Fruit fly (Drosophila melanogaster) whole organism, embryonic: ENCODE measurements around the gene Tmem214.
A peak's percentile ranks its signal among the peaks of the same experiment; 100 is the strongest.

Experiments used
- Bteb2 ChIP-seq: fragments of 200-800 bp; sonication (Bioruptor generic); optimal IDR thresholded peaks from 2 replicates; lab custom pipeline; 2016; ENCODE audit warnings: missing biosample characterization, missing genetic modification characterization
- CG10366 ChIP-seq: fragments of 200-800 bp; sonication (Bioruptor generic); IDR thresholded peaks from 2 replicates; pipeline ENCODE4 v1.3.6; 2022; ENCODE audit warnings: missing biosample characterization, missing genetic modification characterization
- CG13296 ChIP-seq: fragments of 200-800 bp; sonication (Bioruptor generic); optimal IDR thresholded peaks from 3 replicates; lab custom pipeline; 2018; ENCODE audit warnings: missing biosample characterization, mild to moderate bottlenecking, missing genetic modification characterization
- CG14014 ChIP-seq: fragments of 200-800 bp; sonication (Bioruptor generic); IDR thresholded peaks from 2 replicates; pipeline ENCODE4 v1.3.6; 2022; ENCODE audit warnings: missing biosample characterization, missing genetic modification characterization
- CG14965 ChIP-seq: fragments of 200-800 bp; sonication (Bioruptor generic); optimal IDR thresholded peaks from 2 replicates; lab custom pipeline; 2016; ENCODE audit warnings: missing biosample characterization, missing genetic modification characterization, borderline replicate concordance
- CG16863 ChIP-seq: fragments of 200-800 bp; sonication (Bioruptor generic); optimal IDR thresholded peaks from 3 replicates; lab custom pipeline; 2016; ENCODE audit warnings: missing biosample characterization, missing genetic modification characterization
- CG1792 ChIP-seq: fragments of 200-800 bp; sonication (Bioruptor generic); optimal IDR thresholded peaks from 2 replicates; lab custom pipeline; 2016; ENCODE audit warnings: missing biosample characterization, missing genetic modification characterization
- CG4282 ChIP-seq: fragments of 200-800 bp; sonication (Bioruptor generic); optimal IDR thresholded peaks from 2 replicates; lab custom pipeline; 2016; ENCODE audit warnings: missing biosample characterization, missing genetic modification characterization
- CG7963 ChIP-seq: fragments of 200-800 bp; sonication (Bioruptor generic); IDR thresholded peaks from 3 replicates; pipeline ENCODE4 v1.3.6; 2022; ENCODE audit warnings: missing biosample characterization, missing genetic modification characterization; ENCODE audit not compliant: partially characterized antibody
- CG8089 ChIP-seq: fragments of 200-800 bp; sonication (Bioruptor generic); optimal IDR thresholded peaks from 3 replicates; lab custom pipeline; 2016; ENCODE audit warnings: missing biosample characterization, missing genetic modification characterization
- CG8281 ChIP-seq: fragments of 200-800 bp; sonication (Bioruptor generic); optimal IDR thresholded peaks from 2 replicates; lab custom pipeline; 2018; ENCODE audit warnings: missing biosample characterization, mild to moderate bottlenecking, missing genetic modification characterization, moderate library complexity
- CG8388 ChIP-seq: fragments of 200-800 bp; sonication (Bioruptor generic); optimal IDR thresholded peaks from 2 replicates; lab custom pipeline; 2019; ENCODE audit warnings: missing biosample characterization, mild to moderate bottlenecking, missing genetic modification characterization, moderate library complexity
- CG8944 ChIP-seq: fragments of 200-800 bp; sonication (Bioruptor generic); optimal IDR thresholded peaks from 3 replicates; lab custom pipeline; 2016; ENCODE audit warnings: missing biosample characterization, missing genetic modification characterization
- CG9437 ChIP-seq: fragments of 200-800 bp; sonication (Bioruptor generic); optimal IDR thresholded peaks from 2 replicates; lab custom pipeline; 2018; ENCODE audit warnings: missing biosample characterization, mild to moderate bottlenecking, missing genetic modification characterization
- CG9609 ChIP-seq: fragments of 200-800 bp; sonication (Bioruptor generic); optimal IDR thresholded peaks from 3 replicates; lab custom pipeline; 2016; ENCODE audit warnings: missing biosample characterization, missing genetic modification characterization
- CG9932 ChIP-seq: fragments of 200-800 bp; sonication (Bioruptor generic); IDR thresholded peaks from 2 replicates; pipeline ENCODE4 v1.3.6; 2022; ENCODE audit warnings: missing biosample characterization, missing genetic modification characterization
- CrebB ChIP-seq: fragments of 200-800 bp; sonication (Bioruptor generic); optimal IDR thresholded peaks from 3 replicates; lab custom pipeline; 2018; ENCODE audit warnings: missing biosample characterization, mild to moderate bottlenecking, missing genetic modification characterization
- Dbx ChIP-seq: fragments of 200-800 bp; sonication (Bioruptor generic); IDR thresholded peaks from 3 replicates; pipeline ENCODE4 v1.3.6; 2022; ENCODE audit warnings: missing biosample characterization, missing genetic modification characterization
- E2f2 ChIP-seq: fragments of 200-800 bp; sonication (Bioruptor generic); IDR thresholded peaks from 2 replicates; pipeline ENCODE4 v1.3.6; 2022; ENCODE audit warnings: missing biosample characterization, missing genetic modification characterization
- HmgD ChIP-seq: fragments of 200-800 bp; sonication (Bioruptor generic); optimal IDR thresholded peaks from 3 replicates; lab custom pipeline; 2016; ENCODE audit warnings: missing biosample characterization, missing genetic modification characterization
- Kr ChIP-seq: fragments of 200-800 bp; sonication (Bioruptor generic); optimal IDR thresholded peaks from 2 replicates; lab custom pipeline; 2017; ENCODE audit warnings: missing biosample characterization, mild to moderate bottlenecking, missing genetic modification characterization
- Myb ChIP-seq: fragments of 200-800 bp; sonication (Bioruptor generic); optimal IDR thresholded peaks from 2 replicates; lab custom pipeline; 2016; ENCODE audit warnings: missing biosample characterization, missing genetic modification characterization
- Nf-YA ChIP-seq: fragments of 200-800 bp; sonication (Bioruptor generic); IDR thresholded peaks from 2 replicates; pipeline ENCODE4 v1.3.6; 2022; ENCODE audit warnings: missing biosample characterization, missing genetic modification characterization
- Nf-YB ChIP-seq: fragments of 200-800 bp; sonication (Bioruptor generic); optimal IDR thresholded peaks from 3 replicates; lab custom pipeline; 2019; ENCODE audit warnings: missing biosample characterization, mild to moderate bottlenecking, missing genetic modification characterization, moderate library complexity
- NfI ChIP-seq: fragments of 200-800 bp; sonication (Bioruptor generic); optimal IDR thresholded peaks from 3 replicates; lab custom pipeline; 2018; ENCODE audit warnings: missing biosample characterization, mild to moderate bottlenecking, missing genetic modification characterization, moderate library complexity
- Ptx1 ChIP-seq: fragments of 200-800 bp; sonication (Bioruptor generic); IDR thresholded peaks from 2 replicates; pipeline ENCODE4 v1.3.6; 2022; ENCODE audit warnings: missing biosample characterization, missing genetic modification characterization
- Sox100B ChIP-seq: fragments of 200-800 bp; sonication (Bioruptor generic); optimal IDR thresholded peaks from 3 replicates; lab custom pipeline; 2018; ENCODE audit warnings: missing biosample characterization, mild to moderate bottlenecking, missing genetic modification characterization
- Xbp1 ChIP-seq: fragments of 200-800 bp; sonication (Bioruptor generic); optimal IDR thresholded peaks from 3 replicates; lab custom pipeline; 2016; ENCODE audit warnings: missing biosample characterization, mild to moderate bottlenecking, missing genetic modification characterization
- YL-1 ChIP-seq: fragments of 200-800 bp; sonication (Bioruptor generic); optimal IDR thresholded peaks from 3 replicates; lab custom pipeline; 2017; ENCODE audit warnings: missing biosample characterization, mild to moderate bottlenecking, missing genetic modification characterization
- abd-A ChIP-seq: fragments of 200-800 bp; sonication (Bioruptor generic); optimal IDR thresholded peaks from 3 replicates; lab custom pipeline; 2019; ENCODE audit warnings: missing biosample characterization, mild to moderate bottlenecking, missing genetic modification characterization, moderate library complexity
- amos ChIP-seq: fragments of 200-800 bp; sonication (Bioruptor generic); IDR thresholded peaks from 2 replicates; pipeline ENCODE4 v1.3.6; 2022; ENCODE audit warnings: missing biosample characterization, missing genetic modification characterization; ENCODE audit not compliant: partially characterized antibody
- aop ChIP-seq: fragments of 200-800 bp; sonication (Bioruptor generic); IDR thresholded peaks from 2 replicates; pipeline ENCODE4 v1.3.6; 2022; ENCODE audit warnings: missing biosample characterization, missing genetic modification characterization
- ash1 ChIP-seq: fragments of 200-800 bp; sonication (Bioruptor generic); optimal IDR thresholded peaks from 2 replicates; lab custom pipeline; 2018; ENCODE audit warnings: missing biosample characterization, mild to moderate bottlenecking, missing genetic modification characterization
- crol ChIP-seq: fragments of 200-800 bp; sonication (Bioruptor generic); IDR thresholded peaks from 2 replicates; pipeline ENCODE4 v1.3.6; 2022; ENCODE audit warnings: missing biosample characterization, missing genetic modification characterization
- danr ChIP-seq: fragments of 200-800 bp; sonication (Bioruptor generic); IDR thresholded peaks from 2 replicates; pipeline ENCODE4 v1.3.6; 2022; ENCODE audit warnings: missing biosample characterization, missing genetic modification characterization
- dpn ChIP-seq, 2 experiments: fragments of 200-800 bp; sonication (Bioruptor generic); optimal IDR thresholded peaks; 3 replicates each; lab custom pipeline; 2016; ENCODE audit warnings: missing biosample characterization in 2 of 2, missing genetic modification characterization in 2 of 2
- exex ChIP-seq: fragments of 200-800 bp; sonication (Bioruptor generic); optimal IDR thresholded peaks from 4 replicates; lab custom pipeline; 2018; ENCODE audit warnings: missing biosample characterization, mild to moderate bottlenecking, missing genetic modification characterization, moderate library complexity
- grn ChIP-seq: fragments of 200-800 bp; sonication (Bioruptor generic); optimal IDR thresholded peaks from 3 replicates; lab custom pipeline; 2017; ENCODE audit warnings: missing biosample characterization, missing genetic modification characterization
- gro ChIP-seq: fragments of 200-800 bp; sonication (Bioruptor generic); optimal IDR thresholded peaks from 2 replicates; lab custom pipeline; 2016; ENCODE audit warnings: missing biosample characterization, missing genetic modification characterization
- gsb-n ChIP-seq: fragments of 200-800 bp; sonication (Bioruptor generic); optimal IDR thresholded peaks from 3 replicates; lab custom pipeline; 2018; ENCODE audit warnings: missing biosample characterization, mild to moderate bottlenecking, missing genetic modification characterization
- lilli ChIP-seq: fragments of 200-800 bp; sonication (Bioruptor generic); optimal IDR thresholded peaks from 3 replicates; lab custom pipeline; 2016; ENCODE audit warnings: missing biosample characterization, missing genetic modification characterization
- lola ChIP-seq, 3 experiments: fragments of >200 bp in 2 of 3; fragments of 200-800 bp in 1 of 3; sonication (Bioruptor generic) in 1 of 3; optimal IDR thresholded peaks; 2 replicates each; lab custom pipeline; 2017 to 2019; ENCODE audit warnings: missing biosample characterization in 3 of 3, missing genetic modification characterization in 3 of 3, mild to moderate bottlenecking in 1 of 3, moderate library complexity in 1 of 3
- nom ChIP-seq: fragments of 200-800 bp; sonication (Bioruptor generic); optimal IDR thresholded peaks from 2 replicates; lab custom pipeline; 2017; ENCODE audit warnings: missing biosample characterization, missing genetic modification characterization, mild to moderate bottlenecking, moderate library complexity, missing genetic modification reagents
- otp ChIP-seq: fragments of 200-800 bp; sonication (Bioruptor generic); IDR thresholded peaks from 3 replicates; pipeline ENCODE4, ENCODE4 v1.3.6; 2022; ENCODE audit warnings: missing biosample characterization, missing genetic modification characterization
- pb ChIP-seq: fragments of 200-800 bp; sonication (Bioruptor generic); optimal IDR thresholded peaks from 3 replicates; lab custom pipeline; 2016; ENCODE audit warnings: missing biosample characterization, missing genetic modification characterization
- pnt ChIP-seq: fragments of 200-800 bp; sonication (Bioruptor generic); optimal IDR thresholded peaks from 3 replicates; lab custom pipeline; 2016; ENCODE audit warnings: missing biosample characterization, missing genetic modification characterization
- shn ChIP-seq: fragments of 200-800 bp; sonication (Bioruptor generic); optimal IDR thresholded peaks from 3 replicates; lab custom pipeline; 2016; ENCODE audit warnings: missing biosample characterization, missing genetic modification characterization
- sisA ChIP-seq: fragments of 200-800 bp; sonication (Bioruptor generic); IDR thresholded peaks from 2 replicates; pipeline ENCODE4 v1.3.6; 2022; ENCODE audit warnings: missing biosample characterization, missing genetic modification characterization
- tin ChIP-seq: fragments of 200-800 bp; sonication (Bioruptor generic); optimal IDR thresholded peaks from 3 replicates; lab custom pipeline; 2016; ENCODE audit warnings: missing biosample characterization, missing genetic modification characterization
- zen ChIP-seq: fragments of 200-800 bp; sonication (Bioruptor generic); optimal IDR thresholded peaks from 3 replicates; lab custom pipeline; 2018; ENCODE audit warnings: missing biosample characterization, mild to moderate bottlenecking, missing genetic modification characterization, moderate library complexity
- zfh1 ChIP-seq: fragments of 200-800 bp; sonication (Bioruptor generic); IDR thresholded peaks from 3 replicates; pipeline ENCODE4 v1.3.6; 2022; ENCODE audit warnings: missing biosample characterization, missing genetic modification characterization

Gene Tmem214

dm6 chr2L:11010999-11011398, 40.9 kb upstream of the Tmem214 start, which contains the start of the genes Art8 and dUTPase (continued):
- TF ChIP-seq amos (GFP tag; lab: Robert Waterston, UW): peak; percentile 87
- no peak for TF ChIP-seq CG1792 (GFP tag; lab: Kevin White, UChicago)
- TF ChIP-seq shn (GFP tag; lab: Kevin White, UChicago): no peak
- peak; percentile 50 to 84 for TF ChIP-seq dpn (GFP tag; optimal IDR thresholded peaks at IDR 0.05; lab: Kevin White, UChicago)
- TF ChIP-seq CG9932 (GFP tag; lab: Robert Waterston, UW): peak; percentile 85
- no peak; the same call in 1 of the 2 replicates for TF ChIP-seq danr (GFP tag; lab: Robert Waterston, UW)
- TF ChIP-seq crol: no peak
- TF ChIP-seq YL-1: peak; percentile 82
- peak; percentile 45 for TF ChIP-seq exex (tag; lab: Kevin White, UChicago)
- TF ChIP-seq NfI (GFP tag; lab: Kevin White, UChicago): peak; percentile 56
- TF ChIP-seq CG4282: no peak
- TF ChIP-seq sisA (GFP tag; lab: Robert Waterston, UW): peak; percentile 58
- peak; percentile 89 for TF ChIP-seq E2f2 (GFP tag; lab: Robert Waterston, UW)
- TF ChIP-seq Xbp1 (GFP tag; lab: Kevin White, UChicago): peak; percentile 79
- no peak for TF ChIP-seq aop (GFP tag; lab: Robert Waterston, UW)
- peak; percentile 77 for TF ChIP-seq tin (GFP tag; lab: Kevin White, UChicago)
- no peak for TF ChIP-seq CG8944 (GFP tag; lab: Kevin White, UChicago)
- peak; percentile 75 for TF ChIP-seq Nf-YB (GFP tag; lab: Kevin White, UChicago)
- peak; percentile 64; the same call in 1 of the 3 replicates for TF ChIP-seq CG7963
- peak; percentile 48 for TF ChIP-seq CG13296 (GFP tag; lab: Kevin White, UChicago)
- peak; percentile 45 for TF ChIP-seq Bteb2
- no peak for TF ChIP-seq Nf-YA (GFP tag; lab: Robert Waterston, UW)
- peak; percentile 63 for TF ChIP-seq CG14014 (GFP tag; lab: Robert Waterston, UW)
- TF ChIP-seq gsb-n: peak; percentile 75
- TF ChIP-seq CG9437: peak; percentile 17
- peak; percentile 72; the same call in 2 of the 3 replicates for TF ChIP-seq zfh1 (GFP tag; lab: Robert Waterston, UW)
- no peak for TF ChIP-seq CG14965 (GFP tag; lab: Kevin White, UChicago)
- no peak for TF ChIP-seq CG8281 (tag; lab: Kevin White, UChicago)
- TF ChIP-seq pb (GFP tag; lab: Kevin White, UChicago): no peak
- TF ChIP-seq lola (GFP tag; optimal IDR thresholded peaks at IDR 0.05; lab: Kevin White, UChicago): peak in 1 of 3 experiments; percentile 78
- TF ChIP-seq Ptx1 (GFP tag; lab: Robert Waterston, UW): peak; percentile 83
- peak; percentile 82 for TF ChIP-seq zen (tag; lab: Kevin White, UChicago)
- peak; percentile 47 for TF ChIP-seq CrebB (tag; lab: Kevin White, UChicago)
- TF ChIP-seq lilli (GFP tag; lab: Kevin White, UChicago): peak; percentile 84
- TF ChIP-seq ash1 (GFP tag; lab: Kevin White, UChicago): no peak
- TF ChIP-seq Sox100B (GFP tag; lab: Kevin White, UChicago): no peak
- TF ChIP-seq CG8089: no peak
- TF ChIP-seq pnt (GFP tag; lab: Kevin White, UChicago): no peak
- TF ChIP-seq otp (GFP tag; lab: Robert Waterston, UW): peak; percentile 35; the same call in 1 of the 3 replicates
- TF ChIP-seq abd-A: no peak
- TF ChIP-seq CG8388 (GFP tag; lab: Kevin White, UChicago): peak; percentile 65
- TF ChIP-seq Myb (GFP tag; lab: Kevin White, UChicago): peak; percentile 80
- no peak for TF ChIP-seq Kr (GFP tag; lab: Kevin White, UChicago)
- TF ChIP-seq Dbx (GFP tag; lab: Robert Waterston, UW): peak; percentile 88
- no peak for TF ChIP-seq nom (GFP tag; lab: Kevin White, UChicago)
- TF ChIP-seq gro (GFP tag; lab: Kevin White, UChicago): no peak
- peak; percentile 26 for TF ChIP-seq grn
- TF ChIP-seq CG16863 (GFP tag; lab: Kevin White, UChicago): peak; percentile 32
- no peak for TF ChIP-seq HmgD (GFP tag; lab: Kevin White, UChicago)
- TF ChIP-seq CG10366: peak; percentile 42
- TF ChIP-seq CG9609 (GFP tag; lab: Kevin White, UChicago): no peak
